Worm (Caenorhabditis elegans) whole organism, midembryonic: ENCODE results near the gene srz-1.
"Not testable (repeated sequence)": the region's sequence is repeated elsewhere in the genome, so short reads cannot be mapped to it uniquely, and the experiment has no call there.

ENCODE experiments used
- cog-1 ChIP-seq: sonication (generic microtip); optimal IDR thresholded peaks from 2 replicates; lab custom pipeline; 2016; ENCODE audit warnings: missing genetic modification characterization, missing compliant biosample characterization
- tab-1 ChIP-seq: fragments of 200-800 bp; sonication (Bioruptor generic); IDR thresholded peaks from 2 replicates; pipeline ENCODE4 v1.3.6; 2022; ENCODE audit warnings: missing genetic modification characterization, missing compliant biosample characterization
- ztf-23 ChIP-seq: fragments of 200-800 bp; sonication (Bioruptor generic); IDR thresholded peaks from 2 replicates; pipeline ENCODE4 v1.3.6; 2022; ENCODE audit warnings: missing genetic modification reagents, missing genetic modification characterization, missing compliant biosample characterization

ce11 chrV:16654242-16654641 is 21.4 kb upstream of the srz-1 start, which contains the start of gene W06G6.15:
- not testable (repeated sequence) for TF ChIP-seq cog-1 (tag; lab: Kevin White, UChicago); ztf-23 (GFP tag; lab: Robert Waterston, UW); tab-1
